Fruit fly (Drosophila melanogaster): ENCODE data around the gene CG4440.
A peak's percentile ranks its signal among the peaks of the same experiment; 100 is the strongest.

CG4440 gene

DNA sequence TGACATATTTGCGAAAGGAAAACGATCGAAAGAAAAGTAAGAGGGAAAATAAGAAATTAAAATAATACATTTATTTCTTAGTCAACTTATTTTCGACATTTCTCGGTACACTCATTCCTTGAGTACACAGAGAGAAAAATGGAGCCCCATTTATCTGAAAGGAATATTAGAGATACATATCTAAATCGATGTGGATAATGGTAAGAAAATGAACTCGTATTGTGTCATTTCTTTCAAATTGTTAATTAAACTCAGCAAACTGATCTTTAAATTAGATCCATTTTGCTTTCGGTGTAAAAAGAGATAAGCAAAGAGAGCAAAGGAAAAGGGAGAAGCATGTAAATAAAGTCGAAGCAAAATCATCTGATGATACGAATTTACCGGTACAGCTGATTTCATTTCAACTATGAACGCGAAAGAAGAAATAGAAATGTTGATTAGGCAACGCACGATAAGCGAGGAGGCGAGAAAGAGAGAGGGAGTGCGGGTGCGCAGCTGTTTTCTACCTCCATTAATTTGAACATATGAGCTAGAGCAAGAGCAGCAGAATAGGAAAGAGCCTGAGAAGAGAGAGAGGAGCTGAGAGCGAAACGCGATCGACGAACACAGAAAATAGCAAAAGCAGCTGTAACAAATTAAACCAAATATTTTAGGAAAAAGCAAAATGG is 43.9 kb upstream of the CG4440 start (continued):
- TF ChIP-seq CG13894 (tag; optimal IDR thresholded peaks at IDR 0.05) (peak; percentile 76), Hmx (GFP tag; optimal IDR thresholded peaks at IDR 0.05) (peak; percentile 22), stwl (tag; optimal IDR thresholded peaks at IDR 0.05) (peak; percentile 36), Gug (GFP tag; IDR thresholded peaks at IDR 0.05) (peak; percentile 84), CG17829 (tag; optimal IDR thresholded peaks at IDR 0.05) (peak; percentile 89), CG6175 (GFP tag; IDR thresholded peaks at IDR 0.05) (no peak), CG7372 (GFP tag; IDR thresholded peaks at IDR 0.05) (no peak), CG8765 (GFP tag; IDR thresholded peaks at IDR 0.05) (no peak), Chrac-16 (GFP tag; optimal IDR thresholded peaks at IDR 0.05) (peak; percentile 84), CG5180 (GFP tag; optimal IDR thresholded peaks at IDR 0.05) (peak; percentile 48), CG1233 (GFP tag; optimal IDR thresholded peaks at IDR 0.05) (peak; percentile 81), kni (GFP tag; optimal IDR thresholded peaks at IDR 0.05) (no peak), CG15696 (tag; optimal IDR thresholded peaks at IDR 0.05) (peak; percentile 80), jumu (GFP tag; optimal IDR thresholded peaks at IDR 0.05) (peak; percentile 72), Usf (GFP tag; optimal IDR thresholded peaks at IDR 0.05) (peak; percentile 74), CG13775 (GFP tag; optimal IDR thresholded peaks at IDR 0.05) (peak; percentile 78), aop (GFP tag; IDR thresholded peaks at IDR 0.05) (no peak), exex (tag; optimal IDR thresholded peaks at IDR 0.05) (peak; percentile 39), CG10654 (GFP tag; optimal IDR thresholded peaks at IDR 0.05) (peak; percentile 88), lab (GFP tag; optimal IDR thresholded peaks at IDR 0.05) (peak; percentile 91), nau (GFP tag; optimal IDR thresholded peaks at IDR 0.05) (no peak), ranshi (GFP tag; IDR thresholded peaks at IDR 0.05) (no peak), sd (tag; optimal IDR thresholded peaks at IDR 0.05) (peak; percentile 73), ci (GFP tag; IDR thresholded peaks at IDR 0.05) (no peak), Elba2 (GFP tag; optimal IDR thresholded peaks at IDR 0.05) (peak; percentile 46), pho (GFP tag; optimal IDR thresholded peaks at IDR 0.05) (peak; percentile 85), CG17802 (tag; optimal IDR thresholded peaks at IDR 0.05) (peak; percentile 76), Fer1 (GFP tag; optimal IDR thresholded peaks at IDR 0.05) (peak; percentile 79), CG9727 (GFP tag; optimal IDR thresholded peaks at IDR 0.05) (peak; percentile 77), NC2α (GFP tag; optimal IDR thresholded peaks at IDR 0.05) (peak; percentile 47), Ets65A (GFP tag) (peak; percentile 97), CG16813 (GFP tag; IDR thresholded peaks at IDR 0.05; ENCODE audit: partially characterized antibody) (no peak), tx (GFP tag; optimal IDR thresholded peaks at IDR 0.05) (peak; percentile 84), rib (GFP tag; IDR thresholded peaks at IDR 0.05) (no peak), CG4328 (GFP tag; optimal IDR thresholded peaks at IDR 0.05) (no peak), sug (tag; optimal IDR thresholded peaks at IDR 0.05) (peak; percentile 56), Mad (GFP tag; optimal IDR thresholded peaks at IDR 0.05) (peak; percentile 85), gcm2 (GFP tag; optimal IDR thresholded peaks at IDR 0.05) (peak; percentile 32), Sox102F (GFP tag; optimal IDR thresholded peaks at IDR 0.05) (peak; percentile 94), run (tag; optimal IDR thresholded peaks at IDR 0.05) (peak; percentile 59), CG2875 (GFP tag; optimal IDR thresholded peaks at IDR 0.05) (peak; percentile 81), CG6689 (GFP tag; IDR thresholded peaks at IDR 0.05) (no peak), CG31224 (GFP tag; IDR thresholded peaks at IDR 0.05) (no peak), CG9437 (GFP tag; optimal IDR thresholded peaks at IDR 0.05) (peak; percentile 56), org-1 (GFP tag; optimal IDR thresholded peaks at IDR 0.05) (peak; percentile 69), Asciz (GFP tag; optimal IDR thresholded peaks at IDR 0.05) (peak; percentile 87), psq (GFP tag; optimal IDR thresholded peaks at IDR 0.05) (peak; percentile 48), HLH3B (GFP tag; IDR thresholded peaks at IDR 0.05) (no peak), Abd-B (GFP tag; optimal IDR thresholded peaks at IDR 0.05) (peak; percentile 88), Xbp1 (GFP tag; optimal IDR thresholded peaks at IDR 0.05) (peak; percentile 93)
